Worm (Caenorhabditis elegans) whole organism, late embryonic: ENCODE data around the gene ptr-25.
A peak's percentile ranks its signal among the peaks of the same experiment; 100 is the strongest.

Experiments
- K09A11.1 ChIP-seq: sonication (generic microtip); optimal IDR thresholded peaks from 2 replicates; lab custom pipeline; 2017; ENCODE audit warnings: antibody characterized with exemption, mild to moderate bottlenecking, missing genetic modification characterization, missing compliant biosample characterization; ENCODE audit not compliant: insufficient read depth
- T23F11.4 ChIP-seq: fragments of 200-800 bp; sonication (Bioruptor generic); optimal IDR thresholded peaks from 2 replicates; lab custom pipeline; 2018; ENCODE audit warnings: mild to moderate bottlenecking, missing genetic modification characterization, missing compliant biosample characterization
- Y22D7AL.16 ChIP-seq: sonication (generic microtip); optimal IDR thresholded peaks from 2 replicates; lab custom pipeline; 2016; ENCODE audit warnings: missing genetic modification characterization, missing compliant biosample characterization
- ceh-18 ChIP-seq: sonication (generic microtip); optimal IDR thresholded peaks from 2 replicates; lab custom pipeline; 2016; ENCODE audit warnings: missing genetic modification characterization, missing compliant biosample characterization
- ceh-19 ChIP-seq: fragments of 200-800 bp; sonication (Bioruptor generic); optimal IDR thresholded peaks from 2 replicates; lab custom pipeline; 2018; ENCODE audit warnings: mild to moderate bottlenecking, missing genetic modification characterization, missing compliant biosample characterization
- ceh-2 ChIP-seq: sonication (generic microtip); optimal IDR thresholded peaks from 2 replicates; lab custom pipeline; 2016; ENCODE audit warnings: missing genotype, missing genetic modification characterization, missing compliant biosample characterization
- ceh-31 ChIP-seq: sonication (generic microtip); optimal IDR thresholded peaks from 2 replicates; lab custom pipeline; 2016; ENCODE audit warnings: missing genetic modification characterization, missing compliant biosample characterization
- ceh-34 ChIP-seq: sonication (generic microtip); optimal IDR thresholded peaks from 2 replicates; lab custom pipeline; 2016; ENCODE audit warnings: mild to moderate bottlenecking, missing genetic modification characterization, missing compliant biosample characterization
- ceh-6 ChIP-seq: fragments of 200-800 bp; sonication (Bioruptor generic); optimal IDR thresholded peaks from 2 replicates; lab custom pipeline; 2018; ENCODE audit warnings: mild to moderate bottlenecking, missing genetic modification characterization, missing compliant biosample characterization
- ceh-9 ChIP-seq: sonication (generic microtip); optimal IDR thresholded peaks from 2 replicates; lab custom pipeline; 2016; ENCODE audit warnings: mild to moderate bottlenecking, missing genetic modification characterization, inconsistent platforms, missing compliant biosample characterization
- elt-2 ChIP-seq: sonication (generic microtip); optimal IDR thresholded peaks from 2 replicates; lab custom pipeline; 2016; ENCODE audit warnings: missing genetic modification reagents, missing genetic modification characterization, missing compliant biosample characterization
- elt-4 ChIP-seq: sonication (generic microtip); optimal IDR thresholded peaks from 2 replicates; lab custom pipeline; 2016; ENCODE audit warnings: missing genetic modification characterization, missing compliant biosample characterization
- eyg-1 ChIP-seq: sonication (generic microtip); optimal IDR thresholded peaks from 2 replicates; lab custom pipeline; 2016; ENCODE audit warnings: missing genotype, missing genetic modification characterization, missing compliant biosample characterization
- fax-1 ChIP-seq: sonication (generic microtip); optimal IDR thresholded peaks from 2 replicates; lab custom pipeline; 2016; ENCODE audit warnings: missing genotype, missing genetic modification characterization, missing compliant biosample characterization
- gmeb-2 ChIP-seq: sonication (generic microtip); optimal IDR thresholded peaks from 2 replicates; lab custom pipeline; 2016; ENCODE audit warnings: missing genetic modification characterization, inconsistent platforms, missing compliant biosample characterization
- hlh-13 ChIP-seq: fragments of 200-800 bp; sonication (Bioruptor generic); optimal IDR thresholded peaks from 2 replicates; lab custom pipeline; 2018; ENCODE audit warnings: mild to moderate bottlenecking, missing genetic modification characterization, missing compliant biosample characterization
- lim-6 ChIP-seq: sonication (generic microtip); optimal IDR thresholded peaks from 2 replicates; lab custom pipeline; 2016; ENCODE audit warnings: missing genetic modification characterization, missing compliant biosample characterization
- lin-11 ChIP-seq: fragments of 200-800 bp; sonication (Bioruptor generic); optimal IDR thresholded peaks from 2 replicates; lab custom pipeline; 2018; ENCODE audit warnings: mild to moderate bottlenecking, missing genetic modification characterization, missing compliant biosample characterization
- nfya-1 ChIP-seq: sonication (generic microtip); optimal IDR thresholded peaks from 2 replicates; lab custom pipeline; 2017; ENCODE audit warnings: missing genetic modification characterization, mild to moderate bottlenecking, missing compliant biosample characterization, antibody characterized with exemption, moderate library complexity
- nhr-11 ChIP-seq: fragments of 150-350 bp; optimal IDR thresholded peaks from 2 replicates; lab custom pipeline; 2014; ENCODE audit warnings: missing biosample characterization, missing genetic modification characterization
- odd-2 ChIP-seq: sonication (generic microtip); optimal IDR thresholded peaks from 2 replicates; lab custom pipeline; 2017; ENCODE audit warnings: antibody characterized with exemption, mild to moderate bottlenecking, missing genetic modification characterization, missing compliant biosample characterization
- pag-3 ChIP-seq: sonication (generic microtip); optimal IDR thresholded peaks from 2 replicates; lab custom pipeline; 2016; ENCODE audit warnings: missing compliant biosample characterization, missing genetic modification characterization, borderline replicate concordance
- pat-9 ChIP-seq: fragments of 200-800 bp; sonication (Bioruptor generic); optimal IDR thresholded peaks from 2 replicates; lab custom pipeline; 2018; ENCODE audit warnings: mild to moderate bottlenecking, missing genetic modification characterization, moderate library complexity, missing compliant biosample characterization
- pha-4 ChIP-seq: fragments of 150-350 bp; optimal IDR thresholded peaks from 2 replicates; lab custom pipeline; 2018; ENCODE audit warnings: missing biosample characterization, missing genetic modification reagents, missing genetic modification characterization
- pqm-1 ChIP-seq: sonication (generic microtip); optimal IDR thresholded peaks from 2 replicates; lab custom pipeline; 2016; ENCODE audit warnings: missing genetic modification characterization, missing compliant biosample characterization
- ref-2 ChIP-seq: sonication (generic microtip); optimal IDR thresholded peaks from 2 replicates; lab custom pipeline; 2016; ENCODE audit warnings: missing genetic modification characterization, missing compliant biosample characterization
- rnt-1 ChIP-seq: sonication (generic microtip); optimal IDR thresholded peaks from 2 replicates; lab custom pipeline; 2016; ENCODE audit warnings: missing genetic modification characterization, missing compliant biosample characterization
- sox-2 ChIP-seq: fragments of 200-800 bp; sonication (Bioruptor generic); IDR thresholded peaks from 2 replicates; pipeline ENCODE4 v1.3.6; 2022; ENCODE audit warnings: missing genetic modification reagents, missing genetic modification characterization, missing compliant biosample characterization
- tbx-2 ChIP-seq: sonication (generic microtip); optimal IDR thresholded peaks from 2 replicates; lab custom pipeline; 2016; ENCODE audit warnings: missing genetic modification characterization, missing compliant biosample characterization
- unc-55 ChIP-seq: sonication (generic microtip); optimal IDR thresholded peaks from 2 replicates; lab custom pipeline; 2017; ENCODE audit warnings: missing biosample characterization, missing genetic modification reagents, missing genetic modification characterization
- zip-5 ChIP-seq: sonication (generic microtip); optimal IDR thresholded peaks from 2 replicates; lab custom pipeline; 2016; ENCODE audit warnings: missing genetic modification characterization, missing compliant biosample characterization
- ztf-16 ChIP-seq: sonication (generic microtip); optimal IDR thresholded peaks from 2 replicates; lab custom pipeline; 2017; ENCODE audit warnings: missing genetic modification characterization, missing compliant biosample characterization

Gene ptr-25

ce11 chrIII:10524823-10525222 lies 36.9 kb downstream of the ptr-25 start:
- TF ChIP-seq ref-2 (tag; lab: Kevin White, UChicago) (no peak), ztf-16 (no peak), ceh-34 (no peak)

- TF ChIP-seq fax-1 (tag; lab: Kevin White, UChicago) (no peak), eyg-1 (tag; lab: Kevin White, UChicago) (no peak), ceh-9 (tag; lab: Kevin White, UChicago) (no peak), rnt-1 (tag; lab: Kevin White, UChicago) (peak; percentile 41), unc-55 (peak; percentile 79), ceh-18 (peak; percentile 73)
These were observed 38.0 kb downstream of the ptr-25 start for ce11 chrIII:10525927-10526326.

- TF ChIP-seq tbx-2 (tag; lab: Kevin White, UChicago) (no peak), pag-3 (no peak), zip-5 (no peak), pha-4 (tag; lab: Kevin White, UChicago) (no peak), hlh-13 (no peak), ceh-19 (GFP tag; lab: Kevin White, UChicago) (no peak), ceh-2 (no peak), sox-2 (GFP tag; lab: Robert Waterston, UW) (no peak), pat-9 (tag; lab: Kevin White, UChicago) (no peak), T23F11.4 (GFP tag; lab: Kevin White, UChicago) (no peak), eyg-1 (tag; lab: Kevin White, UChicago) (no peak), rnt-1 (tag; lab: Kevin White, UChicago) (no peak), odd-2 (tag; lab: Kevin White, UChicago) (no peak), nfya-1 (tag; lab: Kevin White, UChicago) (no peak), gmeb-2 (tag; lab: Kevin White, UChicago) (no peak), pqm-1 (tag; lab: Kevin White, UChicago) (no peak), ceh-6 (no peak), lin-11 (no peak)
These were observed 39.5 kb downstream of the ptr-25 start for ce11 chrIII:10527446-10527845.

- no peak for TF ChIP-seq elt-4
- TF ChIP-seq hlh-13, result no peak
- no peak for TF ChIP-seq K09A11.1
- TF ChIP-seq elt-2, result peak; percentile 74
- no peak for TF ChIP-seq nfya-1 (tag; lab: Kevin White, UChicago)
- no peak for TF ChIP-seq ceh-31 (tag; lab: Kevin White, UChicago)
- TF ChIP-seq unc-55, result peak; percentile 17
- TF ChIP-seq tbx-2 (tag; lab: Kevin White, UChicago), result no peak
- TF ChIP-seq Y22D7AL.16, result no peak
- TF ChIP-seq ceh-34, result no peak
- no peak for TF ChIP-seq fax-1 (tag; lab: Kevin White, UChicago)
These were observed 45.4 kb downstream of the ptr-25 start for ce11 chrIII:10533310-10533709.

- no peak for TF ChIP-seq zip-5
- TF ChIP-seq elt-2, result peak; percentile 57
These were observed 46.3 kb downstream of the ptr-25 start for ce11 chrIII:10534191-10534590.

- TF ChIP-seq lim-6 (tag; lab: Kevin White, UChicago) (no peak), nhr-11 (tag; lab: Kevin White, UChicago) (no peak), T23F11.4 (GFP tag; lab: Kevin White, UChicago) (no peak)
These were observed 47.3 kb downstream of the ptr-25 start, which contains the start of gene hpd-1 for ce11 chrIII:10535226-10535625. hpd-1 (plus strand) TSS chrIII:10535526.
